Fruit fly (Drosophila melanogaster): ENCODE data around the gene Or85f.

Gene Or85f

dm6 chr3R:9418373-9419299, 20.6 kb downstream of the Or85f start:
- TF ChIP-seq h (optimal IDR thresholded peaks at IDR 0.05), result no peak
- no peak for TF ChIP-seq psq (optimal IDR thresholded peaks at IDR 0.05)
- TF ChIP-seq Sin3A (optimal IDR thresholded peaks at IDR 0.05), result no peak
- TF ChIP-seq insv (optimal IDR thresholded peaks at IDR 0.05), result no peak
- no peak for TF ChIP-seq ttk (optimal IDR thresholded peaks at IDR 0.05)
- TF ChIP-seq Myc (optimal IDR thresholded peaks at IDR 0.05), result no peak

dm6 chr3R:9419300-9419652, 21.3 kb downstream of the Or85f start:
- TF ChIP-seq Myc (optimal IDR thresholded peaks at IDR 0.05) (no peak), ttk (optimal IDR thresholded peaks at IDR 0.05) (no peak), insv (optimal IDR thresholded peaks at IDR 0.05) (no peak), Sin3A (optimal IDR thresholded peaks at IDR 0.05) (no peak), h (optimal IDR thresholded peaks at IDR 0.05) (no peak), psq (optimal IDR thresholded peaks at IDR 0.05) (no peak)

- TF ChIP-seq ttk (optimal IDR thresholded peaks at IDR 0.05), result no peak
- TF ChIP-seq h (optimal IDR thresholded peaks at IDR 0.05), result no peak
- TF ChIP-seq psq (optimal IDR thresholded peaks at IDR 0.05), result no peak
- no peak for TF ChIP-seq insv (optimal IDR thresholded peaks at IDR 0.05)
- no peak for TF ChIP-seq Myc (optimal IDR thresholded peaks at IDR 0.05)
- TF ChIP-seq Sin3A (optimal IDR thresholded peaks at IDR 0.05), result no peak
Observed at dm6 chr3R:9420439-9421234, 22.6 kb downstream of the Or85f start.

- TF ChIP-seq h (optimal IDR thresholded peaks at IDR 0.05), result no peak
- no peak for TF ChIP-seq Sin3A (optimal IDR thresholded peaks at IDR 0.05)
- no peak for TF ChIP-seq ttk (optimal IDR thresholded peaks at IDR 0.05)
- no peak for TF ChIP-seq psq (optimal IDR thresholded peaks at IDR 0.05)
- no peak for TF ChIP-seq insv (optimal IDR thresholded peaks at IDR 0.05)
- no peak for TF ChIP-seq Myc (optimal IDR thresholded peaks at IDR 0.05)
Observed at dm6 chr3R:9422338-9422737, 24.3 kb downstream of the Or85f start.

- TF ChIP-seq ttk (optimal IDR thresholded peaks at IDR 0.05) (no peak), psq (optimal IDR thresholded peaks at IDR 0.05) (no peak), insv (optimal IDR thresholded peaks at IDR 0.05) (no peak)
Observed at dm6 chr3R:9424061-9424665, 26.2 kb downstream of the Or85f start.

- TF ChIP-seq Sin3A (optimal IDR thresholded peaks at IDR 0.05) (no peak), ttk (optimal IDR thresholded peaks at IDR 0.05) (no peak), Myc (optimal IDR thresholded peaks at IDR 0.05) (no peak), h (optimal IDR thresholded peaks at IDR 0.05) (no peak), psq (optimal IDR thresholded peaks at IDR 0.05) (no peak), insv (optimal IDR thresholded peaks at IDR 0.05) (no peak)
Observed at dm6 chr3R:9427328-9427727, 29.3 kb downstream of the Or85f start.

- TF ChIP-seq Sin3A (optimal IDR thresholded peaks at IDR 0.05) (no peak), psq (optimal IDR thresholded peaks at IDR 0.05) (no peak), Myc (optimal IDR thresholded peaks at IDR 0.05) (no peak), h (optimal IDR thresholded peaks at IDR 0.05) (no peak)
Observed at dm6 chr3R:9428189-9428699, 30.3 kb downstream of the Or85f start.

dm6 chr3R:9428988-9429387, 31.0 kb downstream of the Or85f start:
- TF ChIP-seq h (optimal IDR thresholded peaks at IDR 0.05) (no peak), Sin3A (optimal IDR thresholded peaks at IDR 0.05) (no peak), psq (optimal IDR thresholded peaks at IDR 0.05) (no peak), insv (optimal IDR thresholded peaks at IDR 0.05) (no peak), Myc (optimal IDR thresholded peaks at IDR 0.05) (no peak), ttk (optimal IDR thresholded peaks at IDR 0.05) (no peak)

dm6 chr3R:9430344-9431253, 32.6 kb downstream of the Or85f start:
- TF ChIP-seq insv (optimal IDR thresholded peaks at IDR 0.05) (no peak), Myc (optimal IDR thresholded peaks at IDR 0.05) (no peak), psq (optimal IDR thresholded peaks at IDR 0.05) (no peak), Sin3A (optimal IDR thresholded peaks at IDR 0.05) (no peak), h (optimal IDR thresholded peaks at IDR 0.05) (no peak), ttk (optimal IDR thresholded peaks at IDR 0.05) (no peak)

- no peak for TF ChIP-seq Myc (optimal IDR thresholded peaks at IDR 0.05)
- no peak for TF ChIP-seq ttk (optimal IDR thresholded peaks at IDR 0.05)
- no peak for TF ChIP-seq Sin3A (optimal IDR thresholded peaks at IDR 0.05)
- TF ChIP-seq insv (optimal IDR thresholded peaks at IDR 0.05), result no peak
- no peak for TF ChIP-seq psq (optimal IDR thresholded peaks at IDR 0.05)
- TF ChIP-seq h (optimal IDR thresholded peaks at IDR 0.05), result no peak
Observed at dm6 chr3R:9433270-9433669, 35.3 kb downstream of the Or85f start.

- no peak for TF ChIP-seq insv (optimal IDR thresholded peaks at IDR 0.05)
- no peak for TF ChIP-seq ttk (optimal IDR thresholded peaks at IDR 0.05)
- no peak for TF ChIP-seq Myc (optimal IDR thresholded peaks at IDR 0.05)
- TF ChIP-seq h (optimal IDR thresholded peaks at IDR 0.05), result no peak
- no peak for TF ChIP-seq psq (optimal IDR thresholded peaks at IDR 0.05)
- no peak for TF ChIP-seq Sin3A (optimal IDR thresholded peaks at IDR 0.05)
Observed at dm6 chr3R:9433774-9434173, 35.8 kb downstream of the Or85f start.
